Fruit fly (Drosophila melanogaster) whole organism, adult: Measurements from ENCODE around the gene Dbct.

Source experiments
- CG11617 ChIP-seq: fragments of 200-800 bp; sonication (Bioruptor generic); optimal IDR thresholded peaks from 2 replicates; lab custom pipeline; 2017; ENCODE audit warnings: mild to moderate bottlenecking, missing biosample characterization, missing genetic modification reagents, missing genetic modification characterization
- CG12768 ChIP-seq: fragments of 200-800 bp; sonication (Bioruptor generic); optimal IDR thresholded peaks from 2 replicates; lab custom pipeline; 2017; ENCODE audit warnings: missing biosample characterization, missing genetic modification characterization, mild to moderate bottlenecking, moderate library complexity, missing genetic modification reagents
- CG14711 ChIP-seq: fragments of 200-800 bp; sonication (Bioruptor generic); optimal IDR thresholded peaks from 2 replicates; lab custom pipeline; 2018; ENCODE audit warnings: missing biosample characterization, mild to moderate bottlenecking, missing genetic modification characterization, moderate library complexity
- CG1620 ChIP-seq: fragments of 200-800 bp; sonication (Bioruptor generic); optimal IDR thresholded peaks from 2 replicates; lab custom pipeline; 2016; ENCODE audit warnings: missing biosample characterization, missing genetic modification characterization
- CG33017 ChIP-seq: fragments of 200-800 bp; sonication (Bioruptor generic); optimal IDR thresholded peaks from 2 replicates; lab custom pipeline; 2018; ENCODE audit warnings: missing biosample characterization, mild to moderate bottlenecking, missing genetic modification characterization, moderate library complexity
- CG5204 ChIP-seq: fragments of 200-800 bp; sonication (Bioruptor generic); optimal IDR thresholded peaks from 2 replicates; lab custom pipeline; 2016; ENCODE audit warnings: missing biosample characterization, missing genetic modification characterization
- CG7045 ChIP-seq: fragments of 200-800 bp; sonication (Bioruptor generic); optimal IDR thresholded peaks from 2 replicates; lab custom pipeline; 2017; ENCODE audit warnings: missing biosample characterization, mild to moderate bottlenecking, missing genetic modification characterization
- CG7101 ChIP-seq: fragments of 200-800 bp; sonication (Bioruptor generic); optimal IDR thresholded peaks from 2 replicates; lab custom pipeline; 2018; ENCODE audit warnings: missing biosample characterization, mild to moderate bottlenecking, missing genetic modification characterization, moderate library complexity
- Clk ChIP-seq: fragments of 200-800 bp; sonication (Bioruptor generic); optimal IDR thresholded peaks from 2 replicates; lab custom pipeline; 2017; ENCODE audit warnings: missing biosample characterization, missing genetic modification characterization
- Crg-1 ChIP-seq: fragments of 200-800 bp; sonication (Bioruptor generic); optimal IDR thresholded peaks from 2 replicates; lab custom pipeline; 2016; ENCODE audit warnings: missing biosample characterization, missing genetic modification characterization
- Hr96 ChIP-seq: fragments of 200-800 bp; sonication (Bioruptor generic); optimal IDR thresholded peaks from 2 replicates; lab custom pipeline; 2016; ENCODE audit warnings: missing biosample characterization, missing genetic modification characterization
- Mnt ChIP-seq: fragments of 200-800 bp; sonication (Bioruptor generic); optimal IDR thresholded peaks from 2 replicates; lab custom pipeline; 2016; ENCODE audit warnings: missing biosample characterization, mild to moderate bottlenecking, missing genetic modification characterization
- bab1 ChIP-seq: fragments of 200-800 bp; sonication (Bioruptor generic); optimal IDR thresholded peaks from 3 replicates; lab custom pipeline; 2019; ENCODE audit warnings: missing biosample characterization, mild to moderate bottlenecking, missing genetic modification characterization, moderate library complexity
- cic ChIP-seq: fragments of 200-800 bp; sonication (Bioruptor generic); optimal IDR thresholded peaks from 2 replicates; lab custom pipeline; 2017; ENCODE audit warnings: missing biosample characterization, mild to moderate bottlenecking, missing genetic modification characterization, moderate library complexity
- cnc ChIP-seq, 2 experiments: fragments of >200 bp; optimal IDR thresholded peaks; 2 replicates each; lab custom pipeline; 2017
- kay ChIP-seq: fragments of 200-800 bp; sonication (Bioruptor generic); peaks from one replicate; lab custom pipeline; 2016; ENCODE audit warnings: missing biosample characterization, missing genetic modification characterization, borderline replicate concordance
- ovo ChIP-seq: fragments of 200-800 bp; sonication (Bioruptor generic); optimal IDR thresholded peaks from 2 replicates; lab custom pipeline; 2016; ENCODE audit warnings: missing biosample characterization, missing genetic modification characterization
- pad ChIP-seq: fragments of 200-800 bp; sonication (Bioruptor generic); optimal IDR thresholded peaks from 3 replicates; lab custom pipeline; 2017; ENCODE audit warnings: missing biosample characterization, missing genetic modification characterization, mild to moderate bottlenecking, moderate library complexity, missing genetic modification reagents
- tj ChIP-seq: fragments of 200-800 bp; sonication (Bioruptor generic); optimal IDR thresholded peaks from 3 replicates; lab custom pipeline; 2017; ENCODE audit warnings: missing biosample characterization, mild to moderate bottlenecking, missing genetic modification characterization, moderate library complexity
- toe ChIP-seq: fragments of 200-800 bp; sonication (Bioruptor generic); optimal IDR thresholded peaks from 2 replicates; lab custom pipeline; 2016; ENCODE audit warnings: missing biosample characterization, missing genetic modification characterization

Dbct gene

DNA sequence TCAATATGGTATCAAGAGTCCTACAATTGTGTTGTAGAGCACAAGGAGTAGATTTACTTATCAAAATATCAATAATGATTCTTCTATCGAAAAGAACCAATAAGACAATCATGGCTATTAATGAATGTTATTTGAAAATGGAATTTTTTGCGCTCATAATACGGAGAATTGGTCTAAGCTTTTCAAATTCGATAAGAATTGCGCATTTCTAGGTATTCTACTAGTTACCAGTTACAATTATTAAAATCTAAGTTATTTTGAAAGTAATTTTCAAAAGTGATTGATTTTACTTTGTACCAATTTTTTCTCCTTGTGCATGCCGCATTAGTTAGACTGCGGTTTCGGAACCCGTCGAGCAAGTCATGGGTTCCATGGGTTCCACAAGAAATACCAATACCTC, 15.8 kb upstream of the Dbct start:
- TF ChIP-seq Mnt (GFP tag; lab: Kevin White, UChicago) = no peak
- no peak for TF ChIP-seq toe (GFP tag; lab: Kevin White, UChicago)
- no peak for TF ChIP-seq Hr96
- TF ChIP-seq kay = peak; percentile 0
- no peak for TF ChIP-seq CG5204

- TF ChIP-seq CG7101 (tag; lab: Kevin White, UChicago) (peak; percentile 19), cic (GFP tag; lab: Kevin White, UChicago) (peak; percentile 50), toe (GFP tag; lab: Kevin White, UChicago) (no peak), Crg-1 (GFP tag; lab: Kevin White, UChicago) (no peak), cnc (optimal IDR thresholded peaks at IDR 0.05; lab: Kevin White, UChicago) (no peak), Hr96 (no peak), CG1620 (no peak), Mnt (GFP tag; lab: Kevin White, UChicago) (peak; percentile 46), tj (GFP tag; lab: Kevin White, UChicago) (peak; percentile 12), CG5204 (no peak), CG33017 (tag; lab: Kevin White, UChicago) (no peak), bab1 (GFP tag; lab: Kevin White, UChicago) (peak; percentile 23), Clk (GFP tag; lab: Kevin White, UChicago) (no peak), ovo (GFP tag; lab: Kevin White, UChicago) (peak; percentile 55), CG12768 (GFP tag; lab: Kevin White, UChicago) (peak; percentile 39), CG11617 (GFP tag; lab: Kevin White, UChicago) (peak; percentile 27), CG7045 (GFP tag; lab: Kevin White, UChicago) (no peak), kay (peak; percentile 15), pad (GFP tag; lab: Kevin White, UChicago) (no peak), CG14711 (tag; lab: Kevin White, UChicago) (no peak)
These were observed 15.0 kb upstream of the Dbct start for dm6 chrX:15070811-15071479.

DNA sequence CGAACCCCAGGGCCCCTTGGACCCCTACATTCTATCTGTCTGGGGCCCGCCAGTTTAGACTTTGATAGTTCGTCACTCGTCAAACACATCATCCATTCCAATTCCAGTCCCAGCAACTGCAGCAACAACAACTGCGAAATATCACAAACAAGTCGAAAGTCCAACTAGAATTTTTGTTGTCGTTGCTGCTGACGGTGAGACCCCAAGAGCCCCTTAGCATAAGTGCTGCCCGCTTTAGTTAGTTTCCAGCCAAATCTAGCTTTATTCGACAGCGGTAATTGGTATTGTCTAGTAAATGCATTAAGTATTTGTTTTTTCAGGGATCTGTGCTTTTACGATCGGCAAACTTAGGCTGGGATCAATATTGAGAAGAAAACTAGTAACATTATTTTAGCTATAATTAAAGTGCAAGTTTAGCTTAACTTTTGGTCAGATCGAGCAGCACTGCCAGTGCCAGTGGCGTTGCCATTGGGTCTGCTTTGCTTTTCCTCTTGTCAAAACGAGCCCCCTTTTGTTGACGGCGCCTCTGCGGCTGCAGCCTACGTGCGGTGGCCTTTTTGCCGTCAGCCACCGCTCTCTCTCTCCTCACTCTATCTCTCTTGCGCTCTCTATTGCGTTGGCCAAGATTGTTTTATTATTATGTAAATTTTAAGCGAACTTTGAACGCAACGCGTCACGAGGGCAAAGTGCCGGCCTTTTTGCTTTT, 11.1 kb upstream of the Dbct start:
- TF ChIP-seq ovo (GFP tag; lab: Kevin White, UChicago) (peak; percentile 59), tj (GFP tag; lab: Kevin White, UChicago) (peak; percentile 71), cnc (optimal IDR thresholded peaks at IDR 0.05; lab: Kevin White, UChicago) (no peak), CG14711 (tag; lab: Kevin White, UChicago) (peak; percentile 73), Mnt (GFP tag; lab: Kevin White, UChicago) (peak; percentile 75), CG11617 (GFP tag; lab: Kevin White, UChicago) (peak; percentile 93), CG7045 (GFP tag; lab: Kevin White, UChicago) (peak; percentile 70), pad (GFP tag; lab: Kevin White, UChicago) (peak; percentile 56), CG1620 (peak; percentile 88), CG12768 (GFP tag; lab: Kevin White, UChicago) (peak; percentile 77), CG33017 (tag; lab: Kevin White, UChicago) (peak; percentile 39), toe (GFP tag; lab: Kevin White, UChicago) (peak; percentile 78), Hr96 (peak; percentile 91), cic (GFP tag; lab: Kevin White, UChicago) (peak; percentile 75), Clk (GFP tag; lab: Kevin White, UChicago) (peak; percentile 40), CG5204 (peak; percentile 84), Crg-1 (GFP tag; lab: Kevin White, UChicago) (peak; percentile 84), bab1 (GFP tag; lab: Kevin White, UChicago) (peak; percentile 74), kay (peak; percentile 98), CG7101 (tag; lab: Kevin White, UChicago) (peak; percentile 87)

DNA sequence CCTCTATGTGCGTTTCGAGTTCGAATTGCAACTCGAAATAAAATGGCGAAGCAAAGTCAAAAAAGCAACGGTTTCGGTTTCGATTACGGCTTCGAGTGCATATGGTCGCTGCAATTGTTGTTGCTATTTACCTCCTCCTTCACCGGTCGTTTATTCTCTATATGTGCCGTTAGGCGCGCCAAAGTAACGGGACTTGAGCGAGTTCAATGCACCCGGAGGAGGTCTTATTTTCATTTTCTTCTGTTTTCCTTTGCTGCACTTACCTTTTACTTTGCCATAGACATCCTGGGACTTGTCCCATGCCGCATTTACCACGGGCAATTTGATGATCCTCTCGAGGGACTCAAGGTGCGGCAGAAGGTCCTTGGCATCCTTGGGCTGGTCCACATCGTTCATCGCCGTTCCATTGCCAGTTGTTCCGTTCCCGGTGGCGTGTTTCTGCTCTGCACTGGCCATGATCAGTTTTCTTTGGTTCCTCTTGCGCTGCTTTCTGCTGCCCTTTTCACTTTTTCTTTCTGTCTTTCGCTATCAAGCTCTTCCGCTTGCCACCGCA, 10.4 kb upstream of the Dbct start:
- TF ChIP-seq Hr96 (no peak), ovo (GFP tag; lab: Kevin White, UChicago) (peak; percentile 100), bab1 (GFP tag; lab: Kevin White, UChicago) (peak; percentile 69), tj (GFP tag; lab: Kevin White, UChicago) (peak; percentile 96), pad (GFP tag; lab: Kevin White, UChicago) (peak; percentile 89), Crg-1 (GFP tag; lab: Kevin White, UChicago) (no peak), cic (GFP tag; lab: Kevin White, UChicago) (no peak), CG1620 (no peak), kay (no peak)

dm6 chrX:15076038-15076575, 9.8 kb upstream of the Dbct start, which contains the start of gene Lsd-2:
Gene Lsd-2 (minus strand): TSS chrX:15076220.
- TF ChIP-seq bab1 (GFP tag; lab: Kevin White, UChicago) = peak; percentile 69
- TF ChIP-seq cnc (optimal IDR thresholded peaks at IDR 0.05; lab: Kevin White, UChicago) = no peak
- peak; percentile 79 for TF ChIP-seq Mnt (GFP tag; lab: Kevin White, UChicago)
- TF ChIP-seq kay = peak; percentile 78
- TF ChIP-seq Hr96 = peak; percentile 55
- TF ChIP-seq CG12768 (GFP tag; lab: Kevin White, UChicago) = peak; percentile 15
- no peak for TF ChIP-seq tj (GFP tag; lab: Kevin White, UChicago)
- peak; percentile 33 for TF ChIP-seq CG7101 (tag; lab: Kevin White, UChicago)
- TF ChIP-seq CG33017 (tag; lab: Kevin White, UChicago) = no peak
- peak; percentile 29 for TF ChIP-seq toe (GFP tag; lab: Kevin White, UChicago)
- peak; percentile 56 for TF ChIP-seq CG11617 (GFP tag; lab: Kevin White, UChicago)
- TF ChIP-seq pad (GFP tag; lab: Kevin White, UChicago) = no peak
- TF ChIP-seq ovo (GFP tag; lab: Kevin White, UChicago) = no peak
- peak; percentile 66 for TF ChIP-seq CG14711 (tag; lab: Kevin White, UChicago)
- TF ChIP-seq Crg-1 (GFP tag; lab: Kevin White, UChicago) = peak; percentile 10
- TF ChIP-seq CG5204 = peak; percentile 44
- no peak for TF ChIP-seq CG7045 (GFP tag; lab: Kevin White, UChicago)
- TF ChIP-seq cic (GFP tag; lab: Kevin White, UChicago) = no peak
- no peak for TF ChIP-seq Clk (GFP tag; lab: Kevin White, UChicago)
- peak; percentile 79 for TF ChIP-seq CG1620
